Worm (Caenorhabditis elegans): ENCODE results near the gene mrpl-11.

The mrpl-11 gene

ce11 chrIII:8741955-8742354, 24.5 kb downstream of the mrpl-11 start:
- no peak for TF ChIP-seq nhr-12 (tag; optimal IDR thresholded peaks at IDR 0.05)
- no peak for TF ChIP-seq pqm-1 (tag; optimal IDR thresholded peaks at IDR 0.05)
- TF ChIP-seq eor-1 (tag; optimal IDR thresholded peaks at IDR 0.05), result no peak

- no peak for TF ChIP-seq fkh-2 (tag; optimal IDR thresholded peaks at IDR 0.05)
- no peak for TF ChIP-seq ZK546.5 (tag; optimal IDR thresholded peaks at IDR 0.05)
- TF ChIP-seq lin-39 (tag; optimal IDR thresholded peaks at IDR 0.05), result no peak
- no peak for TF ChIP-seq mdl-1 (tag; optimal IDR thresholded peaks at IDR 0.05)
- TF ChIP-seq fkh-10 (GFP tag; optimal IDR thresholded peaks at IDR 0.05), result no peak
- no peak for TF ChIP-seq jun-1 (tag; optimal IDR thresholded peaks at IDR 0.05)
- no peak for TF ChIP-seq pqm-1 (tag; optimal IDR thresholded peaks at IDR 0.05)
- no peak for TF ChIP-seq unc-62 (GFP tag; optimal IDR thresholded peaks at IDR 0.05)
- no peak for TF ChIP-seq unc-39 (tag; optimal IDR thresholded peaks at IDR 0.05)
- TF ChIP-seq nfya-1 (tag; optimal IDR thresholded peaks at IDR 0.05; ENCODE audit: insufficient read depth), result no peak
- no peak for TF ChIP-seq daf-12 (tag; optimal IDR thresholded peaks at IDR 0.05)
- TF ChIP-seq elt-2 (tag; optimal IDR thresholded peaks at IDR 0.05), result no peak
- no peak for TF ChIP-seq ceh-9 (tag; optimal IDR thresholded peaks at IDR 0.05)
- no peak for TF ChIP-seq ztf-11 (tag; optimal IDR thresholded peaks at IDR 0.05)
These were observed 25.1 kb downstream of the mrpl-11 start for ce11 chrIII:8742584-8742983.

- TF ChIP-seq lin-15B (tag; optimal IDR thresholded peaks at IDR 0.05) (no peak), daf-12 (tag; optimal IDR thresholded peaks at IDR 0.05) (no peak), ceh-82 (tag; optimal IDR thresholded peaks at IDR 0.05) (no peak), nhr-43 (tag; optimal IDR thresholded peaks at IDR 0.05; ENCODE audit: poor library complexity, severe bottlenecking) (no peak), lsy-12 (tag; optimal IDR thresholded peaks at IDR 0.05) (no peak), ceh-28 (tag; optimal IDR thresholded peaks at IDR 0.05) (no peak), ceh-9 (tag; optimal IDR thresholded peaks at IDR 0.05) (no peak), nhr-76 (tag; optimal IDR thresholded peaks at IDR 0.05) (no peak), skn-1 (tag; optimal IDR thresholded peaks at IDR 0.05) (no peak), elt-1 (tag; optimal IDR thresholded peaks at IDR 0.05) (no peak), mml-1 (tag; optimal IDR thresholded peaks at IDR 0.05) (no peak), hmg-11 (tag; optimal IDR thresholded peaks at IDR 0.05) (no peak), lin-39 (tag; optimal IDR thresholded peaks at IDR 0.05) (no peak), unc-39 (tag; optimal IDR thresholded peaks at IDR 0.05) (no peak), zag-1 (tag; optimal IDR thresholded peaks at IDR 0.05) (no peak), nhr-12 (tag; optimal IDR thresholded peaks at IDR 0.05) (no peak)
These were observed 26.5 kb downstream of the mrpl-11 start, which contains the start of gene ZK370.6 for ce11 chrIII:8743796-8744404. Gene ZK370.6, minus strand, starts transcription at chrIII:8743846.

- TF ChIP-seq fkh-10 (GFP tag; optimal IDR thresholded peaks at IDR 0.05) (peak; percentile 79), nhr-25 (tag; optimal IDR thresholded peaks at IDR 0.05) (no peak)
These were observed 27.3 kb downstream of the mrpl-11 start for ce11 chrIII:8744765-8745164.

- TF ChIP-seq eor-1 (tag; optimal IDR thresholded peaks at IDR 0.05) (no peak), ceh-28 (tag; optimal IDR thresholded peaks at IDR 0.05) (no peak), sea-2 (GFP tag; optimal IDR thresholded peaks at IDR 0.05) (no peak), ztf-11 (tag; optimal IDR thresholded peaks at IDR 0.05) (no peak), fkh-10 (GFP tag; optimal IDR thresholded peaks at IDR 0.05) (no peak), R02D3.7 (tag; optimal IDR thresholded peaks at IDR 0.05) (no peak), unc-39 (tag; optimal IDR thresholded peaks at IDR 0.05) (no peak), ama-1 (optimal IDR thresholded peaks at IDR 0.05) (no peak), lin-15B (tag; optimal IDR thresholded peaks at IDR 0.05) (no peak), nhr-237 (tag; optimal IDR thresholded peaks at IDR 0.05) (no peak), nhr-25 (tag; optimal IDR thresholded peaks at IDR 0.05) (no peak), skn-1 (tag; optimal IDR thresholded peaks at IDR 0.05) (no peak), daf-12 (tag; optimal IDR thresholded peaks at IDR 0.05) (no peak), ztf-4 (tag; optimal IDR thresholded peaks at IDR 0.05) (no peak), pqm-1 (tag; optimal IDR thresholded peaks at IDR 0.05) (no peak), ceh-16 (tag; optimal IDR thresholded peaks at IDR 0.05) (no peak)
These were observed 27.8 kb downstream of the mrpl-11 start for ce11 chrIII:8745214-8745613.

Measured in whole organism, L3 larva.